Worm (Caenorhabditis elegans): ENCODE measurements around the gene C50D2.2.

- TF ChIP-seq fos-1 (tag; optimal IDR thresholded peaks at IDR 0.05) (no peak), snpc-4 (tag; optimal IDR thresholded peaks at IDR 0.05) (no peak), nhr-10 (tag; optimal IDR thresholded peaks at IDR 0.05) (no peak), F13H6.1 (tag; optimal IDR thresholded peaks at IDR 0.05) (no peak), mdl-1 (tag; optimal IDR thresholded peaks at IDR 0.05) (no peak), zag-1 (tag; optimal IDR thresholded peaks at IDR 0.05) (no peak), alr-1 (tag; optimal IDR thresholded peaks at IDR 0.05) (no peak)
Measured at ce11 chrII:116916-117315, 8.0 kb downstream of the C50D2.2 start, which contains the start of gene srt-54.

Data from whole organism, L2 larva.